Fruit fly (Drosophila melanogaster): ENCODE results near the gene grk.

grk gene

dm6 chr2L:8451497-8451896, 18.1 kb upstream of the grk start (continued):
- TF ChIP-seq CG11695 (GFP tag; IDR thresholded peaks at IDR 0.05) (no peak), BEAF-32 (GFP tag; optimal IDR thresholded peaks at IDR 0.05) (no peak), CG10543 (GFP tag; optimal IDR thresholded peaks at IDR 0.05) (peak; percentile 51), CG6813 (GFP tag; optimal IDR thresholded peaks at IDR 0.05) (peak; percentile 7), sqz (GFP tag; optimal IDR thresholded peaks at IDR 0.05) (no peak), trem (tag; optimal IDR thresholded peaks at IDR 0.05) (no peak), ems (GFP tag; optimal IDR thresholded peaks at IDR 0.05) (no peak), sens-2 (GFP tag; IDR thresholded peaks at IDR 0.05) (no peak), Ssrp (tag; optimal IDR thresholded peaks at IDR 0.05) (no peak), ase (GFP tag; IDR thresholded peaks at IDR 0.05) (no peak), HmgZ (tag; optimal IDR thresholded peaks at IDR 0.05) (peak; percentile 6), Rfx (GFP tag; IDR thresholded peaks at IDR 0.05) (no peak), sug (tag; optimal IDR thresholded peaks at IDR 0.05) (peak; percentile 99), Hr51 (GFP tag; optimal IDR thresholded peaks at IDR 0.05) (no peak), exex (tag; optimal IDR thresholded peaks at IDR 0.05) (peak; percentile 98), nmo (GFP tag; optimal IDR thresholded peaks at IDR 0.05) (no peak), zf30C (GFP tag; optimal IDR thresholded peaks at IDR 0.05) (no peak), sd (tag; optimal IDR thresholded peaks at IDR 0.05) (no peak), CG30403 (GFP tag; optimal IDR thresholded peaks at IDR 0.05) (no peak), grn (GFP tag; optimal IDR thresholded peaks at IDR 0.05) (peak; percentile 100), crol (GFP tag; IDR thresholded peaks at IDR 0.05) (no peak), CG17359 (tag; optimal IDR thresholded peaks at IDR 0.05) (no peak), emc (GFP tag; optimal IDR thresholded peaks at IDR 0.05) (no peak), tio (GFP tag; optimal IDR thresholded peaks at IDR 0.05) (no peak), CG34376 (GFP tag; optimal IDR thresholded peaks at IDR 0.05) (peak; percentile 83), chinmo (GFP tag; IDR thresholded peaks at IDR 0.05; ENCODE audit: partially characterized antibody) (0 out of 4 replicates have a peak, but pooled peaks have one; percentile 63)

dm6 chr2L:8449358-8449757, 16.0 kb upstream of the grk start, which contains the start of gene Aasdh:
Gene Aasdh (minus strand): TSS chr2L:8449576.
- TF ChIP-seq pzg (GFP tag; optimal IDR thresholded peaks at IDR 0.05) (peak; percentile 29), oc (tag; optimal IDR thresholded peaks at IDR 0.05) (no peak), CG17802 (tag; optimal IDR thresholded peaks at IDR 0.05) (no peak), CG34224 (GFP tag; IDR thresholded peaks at IDR 0.05; ENCODE audit: partially characterized antibody) (peak; percentile 19; the same call in 1 of the 3 replicates), CG2116 (GFP tag; optimal IDR thresholded peaks at IDR 0.05) (peak; percentile 57), ewg (GFP tag; optimal IDR thresholded peaks at IDR 0.05) (no peak), scrt (GFP tag; optimal IDR thresholded peaks at IDR 0.05) (no peak), Ptx1 (GFP tag; IDR thresholded peaks at IDR 0.05) (no peak), CG4360 (GFP tag; IDR thresholded peaks at IDR 0.05) (peak; percentile 77), NfI (GFP tag; optimal IDR thresholded peaks at IDR 0.05) (no peak), stwl (tag; optimal IDR thresholded peaks at IDR 0.05) (no peak), CG15479 (GFP tag; optimal IDR thresholded peaks at IDR 0.05) (no peak), emc (GFP tag; optimal IDR thresholded peaks at IDR 0.05) (no peak), ind (GFP tag; optimal IDR thresholded peaks at IDR 0.05) (no peak), CG9932 (GFP tag; IDR thresholded peaks at IDR 0.05) (no peak), CG10959 (GFP tag; IDR thresholded peaks at IDR 0.05) (no peak), Opbp (GFP tag; IDR thresholded peaks at IDR 0.05; ENCODE audit: partially characterized antibody) (0 out of 3 replicates have a peak, but pooled peaks have one; percentile 19), MTF-1 (GFP tag; optimal IDR thresholded peaks at IDR 0.05; ENCODE audit: borderline replicate concordance) (no peak), Sry-δ (GFP tag; optimal IDR thresholded peaks at IDR 0.05) (peak; percentile 74), klu (GFP tag; IDR thresholded peaks at IDR 0.05) (no peak), Ets65A (GFP tag) (no peak), onecut (GFP tag; IDR thresholded peaks at IDR 0.05) (no peak), chinmo (GFP tag; IDR thresholded peaks at IDR 0.05; ENCODE audit: partially characterized antibody) (0 out of 4 replicates have a peak, but pooled peaks have one; percentile 27), Scr (GFP tag; IDR thresholded peaks at IDR 0.05; ENCODE audit: partially characterized antibody) (peak; percentile 34; the same call in 1 of the 2 replicates), vnd (GFP tag; IDR thresholded peaks at IDR 0.05; ENCODE audit: partially characterized antibody) (no peak), org-1 (GFP tag; optimal IDR thresholded peaks at IDR 0.05) (no peak)

Data from whole organism, embryonic.